Worm (Caenorhabditis elegans) whole organism, L4/young adult: Measurements from ENCODE around the gene ttr-34.

ENCODE experiments used
- W03F9.2 ChIP-seq: fragments of 150-350 bp; optimal IDR thresholded peaks from 2 replicates; lab custom pipeline; 2014; ENCODE audit warnings: missing biosample characterization, missing genetic modification characterization
- dao-5 ChIP-seq: sonication (generic microtip); optimal IDR thresholded peaks from 2 replicates; lab custom pipeline; 2016; ENCODE audit warnings: missing genotype, missing genetic modification characterization, moderate library complexity, missing compliant biosample characterization
- him-1 ChIP-seq: sonication (generic microtip); optimal IDR thresholded peaks from 2 replicates; lab custom pipeline; 2016; ENCODE audit warnings: missing genotype, missing genetic modification reagents, missing genetic modification characterization, missing compliant biosample characterization

ttr-34 gene

DNA sequence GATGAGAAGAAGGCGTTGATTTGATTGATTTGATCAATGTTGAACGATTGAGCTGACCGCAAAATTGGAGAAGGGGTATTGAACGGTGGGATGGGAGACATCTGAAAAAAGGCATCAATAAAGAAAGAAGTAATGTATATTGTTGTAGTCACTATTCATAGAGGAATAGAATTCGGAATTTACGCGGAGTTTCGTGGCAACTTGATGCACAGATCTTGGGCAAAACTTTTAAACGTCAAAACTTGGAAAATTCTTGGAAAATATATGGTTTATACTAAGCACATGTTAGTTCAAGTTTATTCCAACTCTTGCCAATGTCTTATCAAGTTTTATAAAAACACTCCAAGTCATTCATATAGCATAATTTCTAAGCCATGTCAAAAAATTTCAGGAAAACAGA is 13.2 kb upstream of the ttr-34 start, which contains the start of gene F17H10.4:
TSS of gene F17H10.4 (minus strand) at position 101 of the 400 bp plus-strand sequence.
- TF ChIP-seq W03F9.2 (tag; lab: Kevin White, UChicago), result no peak
- no peak for TF ChIP-seq him-1
- no peak for TF ChIP-seq dao-5 (tag; lab: Kevin White, UChicago)

DNA sequence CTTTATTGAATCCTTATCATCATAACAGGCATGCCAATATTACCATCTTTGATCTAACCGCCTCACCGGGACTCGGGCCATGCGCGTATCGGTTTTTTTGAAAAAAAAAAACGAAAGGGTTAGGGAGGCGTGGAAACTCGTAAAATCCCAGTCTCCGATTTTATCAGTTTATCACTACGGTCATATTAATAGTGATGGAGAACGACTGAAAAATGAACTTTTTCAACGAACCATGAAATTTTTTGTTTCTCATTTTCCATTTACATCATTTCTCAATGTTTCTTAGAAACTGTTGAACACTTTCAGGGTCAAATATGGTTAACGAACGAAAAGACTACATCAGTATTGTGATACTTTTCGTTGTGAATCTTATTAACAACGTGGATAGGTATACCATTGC is 9.6 kb upstream of the ttr-34 start, which contains the start of gene spin-3:
TSS of gene spin-3 (plus strand) at position 301 of the 400 bp plus-strand sequence.
- TF ChIP-seq him-1, result no peak
- TF ChIP-seq W03F9.2 (tag; lab: Kevin White, UChicago), result no peak

DNA sequence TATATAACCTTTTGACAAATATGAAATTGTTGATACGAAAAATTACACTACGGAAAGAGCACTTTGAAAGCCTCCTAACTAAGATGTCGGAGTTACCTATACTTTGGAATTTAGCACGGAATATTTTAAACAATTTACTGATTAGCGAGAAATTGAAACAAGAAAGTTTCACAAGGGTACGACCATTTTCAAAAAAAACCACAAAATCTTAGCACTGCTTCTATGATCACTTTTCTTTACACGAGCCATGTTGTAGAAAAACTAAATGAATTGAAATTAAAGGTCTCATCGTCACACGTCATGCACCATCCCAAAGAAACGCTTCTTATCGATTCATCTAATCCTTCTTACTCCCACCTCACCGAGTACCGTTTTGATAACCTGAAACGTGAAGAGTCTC is 4.8 kb upstream of the ttr-34 start, which contains the start of gene F09A5.2:
TSS of gene F09A5.2 (plus strand) at position 301 of the 400 bp plus-strand sequence.
- no peak for TF ChIP-seq him-1
- no peak for TF ChIP-seq W03F9.2 (tag; lab: Kevin White, UChicago)
- TF ChIP-seq dao-5 (tag; lab: Kevin White, UChicago), result no peak

DNA sequence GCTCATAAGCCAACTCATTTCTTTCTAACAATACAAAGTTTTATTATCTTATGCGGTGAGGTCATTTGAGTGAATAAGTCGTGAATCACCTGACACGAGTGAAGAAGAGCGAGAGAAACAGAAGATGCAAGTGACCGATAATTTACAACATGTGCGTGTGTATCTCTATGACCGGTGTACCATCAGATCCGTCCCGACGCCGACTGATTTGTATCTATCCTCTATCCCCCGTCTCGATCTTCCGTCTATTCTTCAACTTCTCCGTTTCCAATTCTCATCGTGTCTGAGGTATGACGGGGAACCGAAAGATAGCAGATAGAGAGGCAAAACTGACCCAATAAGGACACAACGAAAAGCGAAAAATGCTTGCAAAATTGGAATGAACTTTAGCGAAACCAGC is 1.8 kb downstream of the ttr-34 start, which contains the start of gene F09A5.3:
TSS of gene F09A5.3 (plus strand) at position 162 of the 400 bp plus-strand sequence.
- no peak for TF ChIP-seq W03F9.2 (tag; lab: Kevin White, UChicago)
- no peak for TF ChIP-seq dao-5 (tag; lab: Kevin White, UChicago)
- no peak for TF ChIP-seq him-1

DNA sequence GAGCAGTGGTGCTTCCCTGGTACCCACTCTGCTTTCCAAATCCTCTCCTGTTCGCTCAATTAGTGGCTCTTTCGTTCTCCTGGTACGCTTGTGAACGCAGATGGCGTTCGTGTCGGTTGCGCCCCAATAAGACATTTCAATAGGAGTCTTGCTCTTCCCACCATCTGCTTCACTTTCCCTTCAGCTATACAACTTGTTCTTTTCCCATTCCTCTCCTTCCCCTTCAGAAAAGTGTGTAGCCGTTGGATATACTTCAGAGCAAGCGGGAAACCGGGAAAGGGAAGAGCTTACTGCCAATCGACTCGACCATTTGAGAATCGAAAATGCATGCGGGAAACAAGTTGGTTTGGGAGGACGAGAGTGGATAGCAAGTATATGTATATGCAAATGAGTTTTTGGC is 3.6 kb downstream of the ttr-34 start:
- TF ChIP-seq him-1 (no peak), dao-5 (tag; lab: Kevin White, UChicago) (no peak), W03F9.2 (tag; lab: Kevin White, UChicago) (no peak)

DNA sequence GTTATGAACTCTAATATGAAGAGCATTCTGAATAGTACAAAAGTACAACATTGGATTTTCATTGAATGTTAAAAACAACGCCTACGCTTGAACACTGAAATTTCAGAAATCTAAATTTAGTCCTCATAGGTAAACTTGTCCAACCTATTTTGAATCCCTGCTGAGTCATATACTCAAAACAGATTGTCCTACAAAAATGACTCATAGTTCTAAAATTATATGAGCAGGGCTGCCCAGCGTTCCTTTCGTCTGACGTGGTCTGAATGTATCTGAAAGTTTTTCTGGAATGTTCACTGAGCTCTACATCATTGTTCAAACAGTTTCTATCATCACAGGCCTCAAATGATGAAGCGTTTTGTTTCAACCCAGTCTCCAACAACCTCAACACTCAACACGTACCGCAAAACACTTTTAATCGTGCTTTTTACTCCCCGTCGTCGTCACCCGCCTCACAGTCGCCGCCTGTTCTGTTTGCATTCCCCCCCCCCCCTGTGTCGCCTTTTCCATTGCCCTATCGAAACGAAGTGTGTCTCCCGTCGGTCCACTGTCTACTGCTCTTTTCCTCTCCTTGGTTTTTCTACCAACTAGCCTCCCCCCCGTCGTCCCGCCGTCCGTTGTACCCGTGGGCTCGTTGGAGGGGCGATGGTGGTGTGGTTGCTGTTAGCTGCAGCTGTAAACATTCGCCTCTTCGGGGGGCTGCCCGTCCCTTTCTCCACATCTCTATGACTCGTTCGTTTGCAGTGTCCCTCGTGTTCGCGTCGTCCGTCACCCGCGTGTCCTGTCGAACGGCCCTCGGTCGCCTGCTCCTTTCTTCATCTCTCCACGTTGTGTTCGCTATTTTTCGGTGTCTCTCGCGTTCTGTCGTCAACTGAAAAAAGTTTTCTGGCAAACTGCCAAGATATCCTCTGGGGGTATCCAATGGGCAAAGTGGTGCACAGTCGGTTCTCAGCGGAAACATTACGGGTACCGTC is 4.5 kb downstream of the ttr-34 start:
- TF ChIP-seq dao-5 (tag; lab: Kevin White, UChicago) (no peak), him-1 (peak; percentile 12)

DNA sequence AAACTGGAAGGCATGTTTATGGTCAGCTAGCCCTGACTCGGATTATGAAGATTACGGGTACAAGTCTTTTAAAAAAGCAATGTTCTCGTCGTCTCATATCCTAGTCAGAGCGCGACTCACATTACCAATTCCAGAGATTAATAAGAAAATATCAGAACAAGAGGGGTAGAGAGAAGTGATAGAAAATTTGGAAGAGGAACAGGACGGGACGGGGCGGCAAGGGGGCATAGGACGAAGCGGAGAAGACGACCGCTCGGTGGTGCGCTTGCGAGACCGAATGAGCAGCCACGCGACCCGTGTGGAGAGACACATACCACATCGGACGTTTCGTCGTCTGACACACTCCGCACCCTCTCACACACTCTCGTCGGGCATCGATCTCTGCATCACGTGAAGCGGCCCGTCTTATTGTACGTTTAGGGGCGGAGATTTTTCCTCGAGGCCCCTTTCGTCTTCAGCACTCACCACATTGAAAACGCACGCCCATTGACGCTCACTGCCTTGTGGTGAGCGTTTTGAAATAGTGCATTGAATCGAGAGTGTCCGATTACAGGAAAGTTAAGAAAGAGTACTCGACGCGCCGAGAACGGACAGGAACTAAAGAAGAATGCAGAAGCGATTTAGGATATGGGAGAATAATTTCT is 5.5 kb downstream of the ttr-34 start:
- TF ChIP-seq him-1, result peak; percentile 94
- peak; percentile 83 for TF ChIP-seq W03F9.2 (tag; lab: Kevin White, UChicago)
- no peak for TF ChIP-seq dao-5 (tag; lab: Kevin White, UChicago)

DNA sequence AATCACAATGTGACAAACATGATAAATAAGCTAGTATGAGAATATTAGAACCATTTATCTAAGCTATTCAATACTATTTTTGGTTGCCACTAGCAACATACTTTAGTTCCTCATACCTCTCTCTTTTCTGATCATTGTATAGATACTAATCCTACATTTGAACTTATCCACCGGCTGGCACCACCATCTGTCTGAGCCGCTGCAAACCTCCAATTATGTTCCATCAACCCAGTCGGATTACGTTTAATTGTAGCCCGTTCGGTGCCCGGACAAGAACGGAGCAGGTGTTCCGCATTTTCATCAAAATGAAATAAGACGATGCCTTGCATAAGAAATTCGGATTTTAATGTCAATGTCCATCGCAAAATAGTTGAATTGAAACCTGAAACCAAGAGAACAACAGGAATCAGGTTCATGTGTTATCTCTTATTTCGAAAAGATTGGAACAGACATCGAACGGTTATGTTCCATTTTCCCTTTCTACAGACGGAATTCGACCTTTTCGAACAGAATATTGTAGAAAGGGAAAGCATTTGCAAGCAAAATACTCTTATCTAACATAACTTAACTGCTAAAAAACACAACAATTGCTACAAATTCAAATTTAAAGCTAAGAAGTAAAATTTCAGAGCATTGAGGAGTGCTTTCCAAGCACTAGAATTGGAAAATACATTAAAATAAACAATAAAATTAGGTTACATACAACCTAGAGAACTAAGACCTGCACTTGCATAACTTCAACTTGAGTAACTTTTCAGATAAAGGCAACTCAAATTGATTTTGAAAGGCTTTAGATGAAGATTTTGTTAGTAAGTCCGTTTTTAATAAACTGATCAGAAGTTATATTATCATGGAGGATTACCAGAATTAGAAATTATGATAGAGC is 6.6 kb downstream of the ttr-34 start:
- TF ChIP-seq dao-5 (tag; lab: Kevin White, UChicago) (no peak), him-1 (no peak), W03F9.2 (tag; lab: Kevin White, UChicago) (no peak)

DNA sequence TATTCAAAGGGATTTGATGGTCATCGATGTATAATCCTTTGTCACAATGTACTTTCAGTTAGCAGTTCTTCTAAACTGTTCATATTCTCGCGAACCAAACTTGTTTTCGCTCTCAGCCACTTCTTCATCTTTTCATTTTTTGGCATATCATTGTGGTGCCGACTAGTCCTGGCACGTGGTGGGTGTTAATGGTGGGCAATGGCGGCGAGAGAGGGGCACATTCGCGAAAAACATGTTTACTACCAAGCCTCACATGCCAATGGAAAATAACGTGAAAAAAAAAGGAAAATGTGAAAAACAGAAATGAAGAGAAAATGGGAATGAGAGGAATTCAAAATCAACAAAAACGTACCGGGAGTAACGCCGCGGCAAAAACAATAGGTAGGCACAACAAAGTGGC is 7.5 kb downstream of the ttr-34 start:
- TF ChIP-seq dao-5 (tag; lab: Kevin White, UChicago) (no peak), him-1 (no peak), W03F9.2 (tag; lab: Kevin White, UChicago) (no peak)

DNA sequence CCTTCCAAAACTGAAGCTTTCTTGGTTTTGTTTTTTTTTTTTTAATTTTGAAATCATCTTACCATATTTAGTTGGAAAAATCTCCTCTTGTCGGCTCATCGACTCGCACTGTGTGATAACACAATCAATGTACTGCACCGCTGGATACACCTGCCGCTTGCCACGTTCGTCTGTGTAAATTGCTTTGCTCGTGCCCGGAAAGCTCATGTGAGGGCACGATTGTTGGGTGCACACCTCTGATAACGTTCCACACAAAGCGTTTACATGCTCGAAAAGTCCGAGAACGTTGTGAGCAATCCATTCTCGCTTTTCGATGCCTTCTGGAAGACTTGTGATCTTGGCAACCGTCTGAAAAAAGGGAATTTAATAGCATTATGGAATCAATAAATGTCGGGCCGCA is 14.9 kb downstream of the ttr-34 start:
- TF ChIP-seq W03F9.2 (tag; lab: Kevin White, UChicago) (no peak), him-1 (no peak), dao-5 (tag; lab: Kevin White, UChicago) (no peak)

DNA sequence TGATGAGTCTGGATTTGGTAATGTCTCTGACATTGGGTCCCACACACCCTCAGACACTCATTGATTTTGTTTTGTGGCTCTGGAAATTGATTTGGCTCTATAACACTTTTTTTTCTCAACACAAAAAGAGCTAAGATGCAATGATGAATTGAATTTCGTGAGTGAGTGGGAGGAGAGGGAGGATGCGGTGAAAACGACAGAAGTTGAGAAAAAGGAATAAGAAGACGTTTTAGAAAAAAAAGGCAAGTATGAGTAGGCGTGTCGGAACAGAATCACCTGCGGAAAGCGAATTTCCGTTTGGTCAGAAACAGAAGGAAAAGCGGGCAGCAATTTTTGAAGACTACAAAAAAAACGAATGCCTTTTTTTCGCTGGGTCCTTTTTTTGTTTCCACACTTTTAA is 16.1 kb downstream of the ttr-34 start:
- TF ChIP-seq dao-5 (tag; lab: Kevin White, UChicago), result no peak
- no peak for TF ChIP-seq him-1
- TF ChIP-seq W03F9.2 (tag; lab: Kevin White, UChicago), result no peak

DNA sequence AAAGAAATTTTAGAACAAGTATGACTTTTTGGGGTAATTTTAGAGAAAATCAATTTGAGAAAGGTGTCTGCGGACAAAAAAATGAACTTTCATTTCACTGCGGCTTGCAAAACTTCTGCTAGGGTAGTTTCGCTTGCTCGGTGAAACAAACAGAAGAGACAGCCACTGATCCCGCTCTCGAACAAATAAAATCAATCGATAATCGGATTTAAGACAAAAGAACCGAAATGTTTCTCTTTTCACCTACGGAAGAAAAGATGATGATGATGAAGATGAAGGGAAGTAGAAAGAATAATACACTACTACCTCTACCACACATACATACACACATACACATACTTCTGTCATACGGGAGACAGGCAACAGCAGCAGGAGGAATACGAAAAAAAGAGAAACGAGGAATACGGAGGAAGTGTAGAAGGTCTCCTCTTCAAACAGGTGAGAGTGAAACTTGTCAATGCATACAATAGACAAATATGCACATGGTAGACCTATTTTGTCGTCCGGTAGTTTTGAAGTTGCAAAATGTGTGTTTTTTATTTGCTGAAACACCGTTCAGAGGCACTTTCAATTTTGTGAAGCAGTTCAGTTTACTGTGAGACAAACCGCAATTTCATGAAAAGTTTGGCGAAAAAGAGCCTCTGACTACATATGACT is 17.6 kb downstream of the ttr-34 start:
- no peak for TF ChIP-seq dao-5 (tag; lab: Kevin White, UChicago)
- TF ChIP-seq him-1, result no peak
- TF ChIP-seq W03F9.2 (tag; lab: Kevin White, UChicago), result no peak

DNA sequence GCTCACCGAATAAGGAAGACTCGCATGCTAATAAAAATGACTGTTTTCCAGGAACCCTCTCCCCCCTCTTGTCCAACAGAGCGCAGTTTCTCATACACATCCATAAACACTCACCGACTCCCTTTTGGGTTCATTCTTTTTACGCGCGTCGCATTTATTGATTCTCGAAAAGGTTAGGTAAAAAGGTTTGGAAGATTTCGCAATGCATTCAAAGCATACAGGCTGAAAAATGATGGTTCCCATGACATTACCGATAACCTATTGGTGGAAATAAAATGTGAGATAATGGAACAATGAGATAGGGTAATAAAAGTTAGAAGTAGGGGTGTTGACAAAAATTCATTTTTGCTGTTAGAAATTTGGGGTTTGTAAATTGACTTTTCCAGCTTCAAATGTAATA is 18.9 kb downstream of the ttr-34 start:
- TF ChIP-seq dao-5 (tag; lab: Kevin White, UChicago), result no peak
- TF ChIP-seq W03F9.2 (tag; lab: Kevin White, UChicago), result no peak
- no peak for TF ChIP-seq him-1
